Fruit fly (Drosophila melanogaster): ENCODE results near the gene CG9701.

The CG9701 gene

DNA sequence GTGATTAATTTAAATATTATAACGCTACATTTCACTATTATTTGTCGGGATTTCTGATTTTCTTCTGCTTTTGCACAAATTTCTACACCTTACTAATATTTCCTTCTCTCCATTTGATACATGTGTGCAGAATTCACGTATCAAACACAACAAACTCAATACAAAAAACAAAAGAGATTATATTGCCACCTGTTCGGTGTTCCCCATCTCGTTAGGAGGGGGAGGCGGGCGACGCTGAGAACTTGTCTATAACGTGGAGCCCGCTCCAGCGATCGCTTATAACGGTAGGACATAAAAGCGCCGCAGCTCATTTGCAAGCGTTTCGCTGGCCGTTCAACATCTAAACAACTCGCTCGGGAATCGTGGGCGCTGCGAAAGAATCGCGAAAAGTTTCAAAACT, at the start of gene CG9701:
CG9701 (plus strand) TSS at position 301 of the 400 bp plus-strand sequence.
- no peak for TF ChIP-seq psq (optimal IDR thresholded peaks at IDR 0.05)
- no peak for TF ChIP-seq insv (optimal IDR thresholded peaks at IDR 0.05)
- no peak for TF ChIP-seq Sin3A (optimal IDR thresholded peaks at IDR 0.05)
- no peak for TF ChIP-seq Myc (optimal IDR thresholded peaks at IDR 0.05)
- TF ChIP-seq ttk (optimal IDR thresholded peaks at IDR 0.05) = no peak
- no peak for TF ChIP-seq h (optimal IDR thresholded peaks at IDR 0.05)

dm6 chr3L:16689491-16689890, 43.9 kb upstream of the CG9701 start:
- TF ChIP-seq Sin3A (optimal IDR thresholded peaks at IDR 0.05) = no peak
- no peak for TF ChIP-seq insv (optimal IDR thresholded peaks at IDR 0.05)
- no peak for TF ChIP-seq ttk (optimal IDR thresholded peaks at IDR 0.05)
- TF ChIP-seq psq (optimal IDR thresholded peaks at IDR 0.05) = no peak
- TF ChIP-seq Myc (optimal IDR thresholded peaks at IDR 0.05) = no peak
- TF ChIP-seq h (optimal IDR thresholded peaks at IDR 0.05) = no peak

dm6 chr3L:16690055-16690454, 43.3 kb upstream of the CG9701 start:
- no peak for TF ChIP-seq psq (optimal IDR thresholded peaks at IDR 0.05)
- TF ChIP-seq Myc (optimal IDR thresholded peaks at IDR 0.05) = no peak
- TF ChIP-seq insv (optimal IDR thresholded peaks at IDR 0.05) = no peak
- TF ChIP-seq ttk (optimal IDR thresholded peaks at IDR 0.05) = no peak
- no peak for TF ChIP-seq h (optimal IDR thresholded peaks at IDR 0.05)
- no peak for TF ChIP-seq Sin3A (optimal IDR thresholded peaks at IDR 0.05)

dm6 chr3L:16693844-16694243, 39.5 kb upstream of the CG9701 start:
- TF ChIP-seq h (optimal IDR thresholded peaks at IDR 0.05) = no peak
- TF ChIP-seq Myc (optimal IDR thresholded peaks at IDR 0.05) = no peak
- no peak for TF ChIP-seq psq (optimal IDR thresholded peaks at IDR 0.05)
- no peak for TF ChIP-seq insv (optimal IDR thresholded peaks at IDR 0.05)
- TF ChIP-seq Sin3A (optimal IDR thresholded peaks at IDR 0.05) = no peak
- no peak for TF ChIP-seq ttk (optimal IDR thresholded peaks at IDR 0.05)

DNA sequence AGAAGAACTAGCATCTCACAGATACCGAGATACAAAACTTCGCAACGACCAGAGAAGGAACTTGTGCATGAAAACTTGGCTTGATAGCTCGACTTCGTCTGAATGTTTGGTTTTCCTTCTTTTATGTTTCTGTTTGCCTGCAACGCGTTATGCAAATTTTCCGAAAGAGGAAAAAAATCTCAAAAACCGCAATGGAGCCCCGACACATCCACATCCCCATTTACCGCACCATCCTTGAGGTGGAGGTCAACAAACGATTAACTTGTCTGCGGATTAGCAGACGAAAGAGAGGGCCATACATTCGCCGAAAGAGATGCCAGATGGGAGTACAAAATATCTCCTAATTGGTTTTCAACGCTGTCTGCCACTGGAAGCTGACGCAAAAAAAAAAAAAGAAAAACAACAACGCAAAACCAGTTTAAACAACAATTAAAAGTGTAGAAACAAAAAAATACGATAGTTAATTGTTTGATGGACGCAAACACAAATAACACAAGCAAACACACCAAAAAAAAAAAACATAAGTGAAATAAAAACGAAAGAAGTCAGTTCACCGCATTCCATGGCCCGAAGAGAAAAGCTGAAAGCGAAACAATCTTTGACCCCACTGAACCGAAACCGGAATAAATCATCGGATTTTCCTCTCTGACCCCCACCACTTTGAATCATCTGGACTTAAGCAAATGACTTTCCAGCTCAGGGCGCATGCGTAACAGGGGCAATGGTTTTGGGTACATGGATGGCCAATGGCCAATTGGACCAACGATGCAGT, 38.1 kb upstream of the CG9701 start:
- TF ChIP-seq psq (optimal IDR thresholded peaks at IDR 0.05) = no peak
- no peak for TF ChIP-seq Sin3A (optimal IDR thresholded peaks at IDR 0.05)

DNA sequence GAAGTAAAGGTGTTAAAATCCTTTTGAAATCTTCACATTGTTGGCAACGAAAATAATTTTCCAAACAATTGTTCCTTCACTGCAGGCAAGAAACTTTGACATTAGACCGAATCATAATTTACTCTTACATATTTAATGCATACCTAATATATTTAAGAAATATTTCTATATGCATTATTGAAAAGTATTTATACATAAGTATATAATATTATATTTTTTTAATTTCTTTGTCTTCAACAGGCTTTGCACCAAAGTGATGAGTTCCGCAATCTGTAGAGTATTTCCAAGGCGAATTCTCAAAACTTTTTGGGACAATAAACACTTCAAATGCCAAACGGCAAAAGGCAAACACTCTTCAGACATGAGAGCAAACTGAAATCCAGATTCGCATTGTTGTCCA, 36.3 kb upstream of the CG9701 start:
- TF ChIP-seq psq (optimal IDR thresholded peaks at IDR 0.05) = no peak

dm6 chr3L:16698089-16698488, 35.3 kb upstream of the CG9701 start:
- TF ChIP-seq insv (optimal IDR thresholded peaks at IDR 0.05) (no peak), ttk (optimal IDR thresholded peaks at IDR 0.05) (no peak), psq (optimal IDR thresholded peaks at IDR 0.05) (no peak), h (optimal IDR thresholded peaks at IDR 0.05) (no peak), Sin3A (optimal IDR thresholded peaks at IDR 0.05) (no peak)

DNA sequence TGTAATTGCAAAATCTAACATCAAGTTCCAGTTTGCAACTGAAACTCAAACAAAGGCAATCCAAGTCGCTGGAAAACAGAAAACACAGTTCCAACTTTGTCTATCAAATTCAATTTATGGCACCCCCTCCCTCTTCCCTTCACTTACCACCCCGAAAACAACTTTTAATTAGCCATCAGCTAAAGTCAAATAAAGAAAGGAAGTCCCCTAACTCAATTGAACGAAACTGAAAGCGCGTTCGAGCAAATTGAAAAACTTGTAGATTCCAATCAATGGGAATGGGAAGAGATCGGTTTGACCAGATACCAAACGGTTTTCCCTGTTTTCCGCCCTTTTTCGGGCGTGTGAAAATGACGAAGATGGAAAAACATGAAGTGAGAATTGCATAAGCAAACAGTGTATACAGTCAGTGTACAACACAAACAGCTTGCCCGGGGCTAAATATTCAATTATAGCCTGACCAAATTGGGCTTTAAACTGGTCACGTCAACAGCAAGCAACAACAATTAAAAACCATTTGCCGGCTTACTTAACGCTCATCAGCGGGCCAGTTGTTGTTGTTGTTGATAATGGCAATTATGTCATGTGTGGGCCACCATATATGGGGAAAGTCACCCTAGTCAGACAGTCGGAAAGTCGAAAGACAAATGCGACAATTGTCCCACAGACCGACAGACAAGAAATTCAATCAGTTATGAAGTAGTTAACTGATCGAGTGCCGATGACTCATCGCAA, 33.9 kb upstream of the CG9701 start:
- TF ChIP-seq ttk (optimal IDR thresholded peaks at IDR 0.05) (no peak), insv (optimal IDR thresholded peaks at IDR 0.05) (no peak), Sin3A (optimal IDR thresholded peaks at IDR 0.05) (no peak), h (optimal IDR thresholded peaks at IDR 0.05) (no peak), Myc (optimal IDR thresholded peaks at IDR 0.05) (no peak), psq (optimal IDR thresholded peaks at IDR 0.05) (no peak)

- no peak for TF ChIP-seq Myc (optimal IDR thresholded peaks at IDR 0.05)
- TF ChIP-seq ttk (optimal IDR thresholded peaks at IDR 0.05) = no peak
- no peak for TF ChIP-seq h (optimal IDR thresholded peaks at IDR 0.05)
Measured at dm6 chr3L:16702866-16703265, 30.5 kb upstream of the CG9701 start.

DNA sequence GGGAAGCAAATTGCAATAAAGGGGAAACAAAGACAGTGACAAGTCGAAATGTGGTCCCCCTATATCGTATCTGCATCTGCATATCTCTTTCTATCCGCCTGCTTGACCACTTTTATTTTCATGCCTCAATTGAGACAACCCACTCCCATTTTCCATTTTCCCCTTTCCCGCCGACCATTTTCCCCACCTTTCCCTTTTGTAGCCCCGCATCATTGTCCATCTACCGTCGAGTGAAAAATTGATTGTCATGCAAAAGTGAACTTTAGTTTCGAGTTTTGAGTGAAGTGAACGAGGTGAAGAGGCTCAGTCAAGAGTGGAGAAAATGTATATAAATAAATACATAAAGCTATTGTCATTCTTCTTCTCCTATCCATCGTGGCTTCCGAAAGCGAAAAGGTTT, 29.1 kb upstream of the CG9701 start:
- TF ChIP-seq Sin3A (optimal IDR thresholded peaks at IDR 0.05) (no peak), h (optimal IDR thresholded peaks at IDR 0.05) (no peak), psq (optimal IDR thresholded peaks at IDR 0.05) (no peak), Myc (optimal IDR thresholded peaks at IDR 0.05) (no peak), ttk (optimal IDR thresholded peaks at IDR 0.05) (no peak), insv (optimal IDR thresholded peaks at IDR 0.05) (no peak)

- TF ChIP-seq ttk (optimal IDR thresholded peaks at IDR 0.05) (no peak), Myc (optimal IDR thresholded peaks at IDR 0.05) (no peak), Sin3A (optimal IDR thresholded peaks at IDR 0.05) (no peak), h (optimal IDR thresholded peaks at IDR 0.05) (no peak), insv (optimal IDR thresholded peaks at IDR 0.05) (no peak), psq (optimal IDR thresholded peaks at IDR 0.05) (no peak)
Measured at dm6 chr3L:16704673-16705072, 28.7 kb upstream of the CG9701 start, which contains the start of gene CG9692. CG9692 (plus strand) TSS chr3L:16704973.

- TF ChIP-seq insv (optimal IDR thresholded peaks at IDR 0.05) (no peak), Sin3A (optimal IDR thresholded peaks at IDR 0.05) (no peak), psq (optimal IDR thresholded peaks at IDR 0.05) (no peak), h (optimal IDR thresholded peaks at IDR 0.05) (no peak), ttk (optimal IDR thresholded peaks at IDR 0.05) (no peak), Myc (optimal IDR thresholded peaks at IDR 0.05) (no peak)
Measured at dm6 chr3L:16705630-16706029, 27.7 kb upstream of the CG9701 start.

Measured in Kc167 (cell line).